Worm (Caenorhabditis elegans): Measurements from ENCODE around the gene C13C4.7.

ce11 chrV:12115150-12115549 is 5.1 kb downstream of the C13C4.7 start:
- TF ChIP-seq unc-55 (GFP tag; optimal IDR thresholded peaks at IDR 0.05) (no peak), unc-86 (tag; optimal IDR thresholded peaks at IDR 0.05) (no peak), ceh-6 (GFP tag; optimal IDR thresholded peaks at IDR 0.05) (no peak), pros-1 (tag; optimal IDR thresholded peaks at IDR 0.05) (no peak), ama-1 (optimal IDR thresholded peaks at IDR 0.05) (no peak), fax-1 (tag; optimal IDR thresholded peaks at IDR 0.05) (no peak), pha-2 (tag; optimal IDR thresholded peaks at IDR 0.05) (no peak), nhr-11 (tag; optimal IDR thresholded peaks at IDR 0.05) (no peak), elt-2 (tag; optimal IDR thresholded peaks at IDR 0.05) (no peak)
